Worm (Caenorhabditis elegans) whole organism, L4 larva: ENCODE measurements around the gene aman-2.
A peak's percentile ranks its signal among the peaks of the same experiment; 100 is the strongest.

ENCODE experiments used
- F10B5.3 ChIP-seq: sonication (generic microtip); optimal IDR thresholded peaks from 2 replicates; lab custom pipeline; 2016; ENCODE audit warnings: mild to moderate bottlenecking, missing genetic modification characterization, missing compliant biosample characterization
- ama-1 ChIP-seq: fragments of 150-350 bp; optimal IDR thresholded peaks from 2 replicates; lab custom pipeline; 2014; ENCODE audit warnings: inconsistent platforms, mixed read lengths
- daf-12 ChIP-seq: fragments of 150-350 bp; optimal IDR thresholded peaks from 2 replicates; lab custom pipeline; 2014; ENCODE audit warnings: missing biosample characterization, missing genetic modification reagents, missing genetic modification characterization
- fos-1 ChIP-seq: fragments of 150-350 bp; optimal IDR thresholded peaks from 2 replicates; lab custom pipeline; 2014; ENCODE audit warnings: missing biosample characterization, missing genetic modification characterization
- jun-1 ChIP-seq: fragments of 150-350 bp; optimal IDR thresholded peaks from 2 replicates; lab custom pipeline; 2014; ENCODE audit warnings: missing biosample characterization, missing genetic modification reagents, missing genetic modification characterization
- mdl-1 ChIP-seq, 2 experiments: fragments of 150-350 bp in 1 of 2; sonication (generic microtip) in 1 of 2; optimal IDR thresholded peaks; 2 replicates each; lab custom pipeline; 2014 to 2017; ENCODE audit warnings: missing biosample characterization in 2 of 2, missing genetic modification characterization in 2 of 2
- nhr-28 ChIP-seq: fragments of 150-350 bp; optimal IDR thresholded peaks from 2 replicates; lab custom pipeline; 2014; ENCODE audit warnings: missing biosample characterization, missing genetic modification characterization
- nhr-76 ChIP-seq: fragments of 150-350 bp; optimal IDR thresholded peaks from 2 replicates; lab custom pipeline; 2014; ENCODE audit warnings: missing biosample characterization, missing genetic modification characterization
- snpc-4 ChIP-seq: fragments of 150-350 bp; optimal IDR thresholded peaks from 2 replicates; lab custom pipeline; 2014; ENCODE audit warnings: missing biosample characterization, missing genetic modification characterization
- unc-130 ChIP-seq: sonication (generic microtip); optimal IDR thresholded peaks from 2 replicates; lab custom pipeline; 2016; ENCODE audit warnings: missing genetic modification reagents, missing genetic modification characterization, missing compliant biosample characterization

DNA sequence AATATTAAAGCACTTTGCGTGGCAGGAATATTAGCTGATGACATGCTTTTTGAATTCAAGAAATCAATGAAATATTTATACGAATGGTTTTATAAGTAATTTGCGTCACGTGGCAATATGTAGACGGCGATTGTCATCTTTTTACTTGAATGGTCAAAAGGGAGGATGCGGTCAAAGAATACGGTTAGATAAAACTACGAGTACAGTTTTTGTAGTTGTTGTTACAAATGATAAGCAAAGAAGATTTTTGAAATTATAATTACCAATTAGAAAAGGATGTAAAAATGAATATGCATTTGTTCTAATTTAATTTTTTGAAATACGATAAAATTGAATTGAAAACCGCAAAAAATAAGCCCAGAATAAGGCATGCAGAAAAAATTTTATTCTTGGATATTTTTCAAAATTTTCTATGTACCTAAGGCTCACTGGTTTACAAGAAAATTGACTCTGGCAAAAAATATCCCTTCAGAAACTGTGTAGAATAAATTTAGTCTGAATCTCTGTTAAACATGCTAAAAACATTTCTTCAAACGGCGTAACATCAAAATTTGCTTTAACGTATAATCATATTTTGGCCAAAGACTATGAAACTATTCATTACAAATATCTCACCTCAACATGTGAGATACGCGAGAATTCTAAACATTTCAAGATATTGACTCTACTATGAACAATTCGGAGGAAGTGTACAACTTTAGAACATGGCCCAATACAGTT is 41.7 kb downstream of the aman-2 start, which contains the start of the genes sodh-2 and srx-76:
- TF ChIP-seq daf-12 (tag; lab: Kevin White, UChicago) (no peak), snpc-4 (tag; lab: Kevin White, UChicago) (no peak), nhr-76 (tag; lab: Kevin White, UChicago) (no peak), ama-1 (lab: Kevin White, UChicago) (no peak), unc-130 (GFP tag; lab: Kevin White, UChicago) (no peak), jun-1 (tag; lab: Kevin White, UChicago) (no peak), nhr-28 (tag; lab: Kevin White, UChicago) (peak; percentile 20), fos-1 (no peak), mdl-1 (tag; optimal IDR thresholded peaks at IDR 0.05; lab: Kevin White, UChicago) (no peak), F10B5.3 (tag; lab: Kevin White, UChicago) (no peak)
